Worm (Caenorhabditis elegans): Measurements from ENCODE around the gene F48E3.6.

The F48E3.6 gene

ce11 chrX:7502807-7503206 lies at the start of gene F48E3.6:
TSS of gene F48E3.6 (minus strand) at chrX:7502907.
- TF ChIP-seq dao-5 (tag; optimal IDR thresholded peaks at IDR 0.05), result no peak

DNA sequence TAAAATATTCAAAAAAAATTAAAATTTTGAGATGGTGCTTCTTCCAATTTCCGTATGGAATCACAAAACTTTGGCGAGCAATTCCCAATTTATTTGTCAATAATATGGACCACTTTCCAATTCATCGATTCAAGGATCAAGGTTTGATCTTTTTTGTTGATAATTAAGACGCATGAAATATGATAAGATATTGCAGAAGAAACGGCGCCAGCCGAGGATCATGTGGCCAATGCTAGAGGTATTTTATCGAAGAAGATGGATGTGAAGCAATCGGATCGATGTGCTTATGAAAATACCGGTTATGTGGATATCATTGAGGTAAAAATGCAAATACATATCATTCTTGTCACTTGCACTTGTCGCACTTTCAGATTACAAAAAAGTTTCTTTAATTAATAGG lies 47.7 kb upstream of the F48E3.6 start:
- TF ChIP-seq dao-5 (tag; optimal IDR thresholded peaks at IDR 0.05), result no peak
- no peak for TF ChIP-seq him-1 (tag; optimal IDR thresholded peaks at IDR 0.05)
- TF ChIP-seq W03F9.2 (tag; optimal IDR thresholded peaks at IDR 0.05), result no peak

- TF ChIP-seq W03F9.2 (tag; optimal IDR thresholded peaks at IDR 0.05) (no peak), dao-5 (tag; optimal IDR thresholded peaks at IDR 0.05) (no peak), him-1 (tag; optimal IDR thresholded peaks at IDR 0.05) (no peak)
Measured at ce11 chrX:7548158-7548557, 45.5 kb upstream of the F48E3.6 start, which contains the start of gene F46C8.1. TSS of gene F46C8.1 (plus strand) at chrX:7548458.

DNA sequence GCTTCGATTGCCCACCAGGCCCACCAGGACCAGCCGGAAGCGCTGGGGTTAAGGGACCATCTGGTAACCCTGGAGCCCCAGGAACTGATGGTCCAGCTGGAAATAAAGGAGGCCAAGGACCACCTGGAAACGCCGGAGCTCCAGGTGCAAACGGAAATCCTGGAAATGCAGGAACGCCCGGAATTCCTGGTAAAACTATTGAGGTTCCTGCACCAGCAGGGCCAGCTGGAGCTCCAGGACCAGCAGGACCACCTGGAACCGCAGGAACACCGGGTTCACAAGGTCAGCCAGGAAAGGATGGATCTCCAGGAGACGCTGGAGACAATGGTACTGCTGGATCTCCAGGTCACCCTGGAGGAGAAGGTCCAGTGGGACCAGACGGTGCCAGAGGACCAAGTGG lies 45.0 kb upstream of the F48E3.6 start:
- no peak for TF ChIP-seq W03F9.2 (tag; optimal IDR thresholded peaks at IDR 0.05)
- TF ChIP-seq dao-5 (tag; optimal IDR thresholded peaks at IDR 0.05), result no peak
- no peak for TF ChIP-seq him-1 (tag; optimal IDR thresholded peaks at IDR 0.05)

DNA sequence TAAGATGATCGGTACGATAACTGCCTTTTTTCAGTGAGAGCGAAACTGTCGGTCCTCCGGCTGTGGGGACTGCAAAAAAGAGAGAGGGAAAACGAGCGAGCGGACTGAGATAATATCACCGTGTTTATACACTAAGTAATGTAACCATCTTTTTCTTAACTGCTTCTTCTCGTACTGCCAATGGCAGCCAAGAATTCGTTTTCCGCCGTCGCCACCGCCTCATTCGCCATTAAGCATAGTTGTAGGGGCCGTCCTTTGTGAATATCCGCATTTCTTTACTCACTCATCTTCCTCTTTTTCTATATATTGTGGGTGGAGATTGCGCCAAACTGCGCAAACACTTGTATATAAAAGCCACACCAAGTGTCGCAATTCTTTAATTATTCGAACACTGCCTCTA lies 43.8 kb upstream of the F48E3.6 start, which contains the start of gene col-174:
col-174 (plus strand) TSS at position 301 of the 400 bp plus-strand sequence.
- TF ChIP-seq dao-5 (tag; optimal IDR thresholded peaks at IDR 0.05) (no peak), him-1 (tag; optimal IDR thresholded peaks at IDR 0.05) (no peak), W03F9.2 (tag; optimal IDR thresholded peaks at IDR 0.05) (no peak)

ce11 chrX:7541078-7541477 lies 38.4 kb upstream of the F48E3.6 start:
- TF ChIP-seq W03F9.2 (tag; optimal IDR thresholded peaks at IDR 0.05) (no peak), him-1 (tag; optimal IDR thresholded peaks at IDR 0.05) (no peak)

- TF ChIP-seq W03F9.2 (tag; optimal IDR thresholded peaks at IDR 0.05) (no peak), him-1 (tag; optimal IDR thresholded peaks at IDR 0.05) (no peak), dao-5 (tag; optimal IDR thresholded peaks at IDR 0.05) (no peak)
Measured at ce11 chrX:7540033-7540432, 37.3 kb upstream of the F48E3.6 start, which contains the start of gene glb-16. TSS of gene glb-16 (minus strand) at chrX:7540133.

- TF ChIP-seq dao-5 (tag; optimal IDR thresholded peaks at IDR 0.05) (no peak), him-1 (tag; optimal IDR thresholded peaks at IDR 0.05) (no peak), W03F9.2 (tag; optimal IDR thresholded peaks at IDR 0.05) (no peak)
Measured at ce11 chrX:7537742-7538268, 35.1 kb upstream of the F48E3.6 start, which contains the start of gene dpy-7. TSS of gene dpy-7 (minus strand) at chrX:7537792.

- TF ChIP-seq him-1 (tag; optimal IDR thresholded peaks at IDR 0.05), result no peak
- TF ChIP-seq W03F9.2 (tag; optimal IDR thresholded peaks at IDR 0.05), result no peak
- no peak for TF ChIP-seq dao-5 (tag; optimal IDR thresholded peaks at IDR 0.05)
Measured at ce11 chrX:7536869-7537268, 34.2 kb upstream of the F48E3.6 start.

ce11 chrX:7534454-7534853 lies 31.7 kb upstream of the F48E3.6 start:
- TF ChIP-seq dao-5 (tag; optimal IDR thresholded peaks at IDR 0.05) (no peak), W03F9.2 (tag; optimal IDR thresholded peaks at IDR 0.05) (no peak), him-1 (tag; optimal IDR thresholded peaks at IDR 0.05) (no peak)

ce11 chrX:7532632-7533031 lies 29.9 kb upstream of the F48E3.6 start, which contains the start of gene ceh-14:
TSS of gene ceh-14 (minus strand) at chrX:7532732.
- TF ChIP-seq W03F9.2 (tag; optimal IDR thresholded peaks at IDR 0.05), result no peak
- no peak for TF ChIP-seq dao-5 (tag; optimal IDR thresholded peaks at IDR 0.05)
- TF ChIP-seq him-1 (tag; optimal IDR thresholded peaks at IDR 0.05), result no peak

DNA sequence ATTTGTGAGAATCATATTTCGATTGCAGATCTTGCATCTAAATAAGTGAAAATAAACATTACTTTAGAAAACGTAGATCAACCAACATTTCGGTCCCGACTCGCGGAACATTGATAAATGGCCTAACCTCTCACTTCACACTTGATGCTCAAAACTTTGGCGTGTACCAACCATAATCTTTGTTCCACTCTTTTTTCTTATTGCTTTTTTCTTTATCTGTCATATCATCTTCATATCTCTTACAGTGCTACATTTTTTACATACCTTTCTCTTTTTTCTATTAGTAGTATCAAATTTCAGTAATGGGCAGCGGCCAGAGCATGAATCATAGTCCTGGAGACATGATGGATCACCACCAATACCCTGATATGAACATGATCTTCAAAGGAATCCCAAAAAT lies 22.6 kb upstream of the F48E3.6 start, which contains the start of gene F46C8.3:
F46C8.3 (plus strand) TSS at position 301 of the 400 bp plus-strand sequence.
- no peak for TF ChIP-seq him-1 (tag; optimal IDR thresholded peaks at IDR 0.05)
- no peak for TF ChIP-seq W03F9.2 (tag; optimal IDR thresholded peaks at IDR 0.05)
- no peak for TF ChIP-seq dao-5 (tag; optimal IDR thresholded peaks at IDR 0.05)

- TF ChIP-seq W03F9.2 (tag; optimal IDR thresholded peaks at IDR 0.05) (no peak), him-1 (tag; optimal IDR thresholded peaks at IDR 0.05) (no peak), dao-5 (tag; optimal IDR thresholded peaks at IDR 0.05) (no peak)
Measured at ce11 chrX:7523799-7524198, 21.1 kb upstream of the F48E3.6 start.

DNA sequence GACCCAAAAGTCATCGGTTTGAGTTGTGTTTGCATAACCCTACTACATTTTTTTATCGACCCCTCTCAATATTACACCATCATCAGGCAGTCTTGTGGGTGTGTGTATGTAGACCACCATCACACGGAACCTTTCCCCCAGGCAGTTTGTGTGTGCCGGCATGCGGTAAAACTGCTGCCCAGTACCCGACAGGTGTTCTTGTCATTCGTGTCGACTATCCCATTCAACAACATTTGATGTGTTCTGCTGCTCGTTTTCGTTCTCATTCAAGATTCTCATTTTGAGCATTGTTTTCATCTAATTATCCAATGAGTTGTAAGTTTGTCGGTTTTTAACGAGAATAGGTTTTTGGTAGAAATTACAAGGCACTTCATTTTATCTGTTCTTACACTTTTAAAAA lies 19.9 kb upstream of the F48E3.6 start:
- no peak for TF ChIP-seq W03F9.2 (tag; optimal IDR thresholded peaks at IDR 0.05)
- TF ChIP-seq him-1 (tag; optimal IDR thresholded peaks at IDR 0.05), result no peak
- TF ChIP-seq dao-5 (tag; optimal IDR thresholded peaks at IDR 0.05), result no peak

DNA sequence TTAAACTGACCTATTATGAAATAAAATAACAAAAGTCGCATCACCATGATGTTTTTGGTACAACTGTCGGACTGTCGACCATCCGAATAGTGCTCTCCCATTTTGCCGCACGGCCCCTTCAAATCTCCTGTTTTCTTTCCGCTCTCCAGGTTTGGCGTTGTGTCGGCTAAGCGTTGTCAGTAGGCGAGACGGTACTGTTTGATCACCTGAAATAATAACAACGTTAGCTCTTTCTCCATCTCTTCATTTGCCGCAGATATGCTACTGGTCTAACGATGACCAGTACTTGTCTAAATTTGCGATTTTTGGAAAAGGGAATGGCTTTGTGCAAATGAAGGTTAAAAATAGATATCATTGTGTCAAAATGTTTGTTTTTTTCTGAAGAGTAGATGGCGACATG lies 16.9 kb upstream of the F48E3.6 start, which contains the start of gene chts-1:
chts-1 (minus strand) TSS at position 101 of the 400 bp plus-strand sequence.
- TF ChIP-seq dao-5 (tag; optimal IDR thresholded peaks at IDR 0.05) (no peak), him-1 (tag; optimal IDR thresholded peaks at IDR 0.05) (no peak), W03F9.2 (tag; optimal IDR thresholded peaks at IDR 0.05) (no peak)
